Worm (Caenorhabditis elegans): ENCODE measurements around the gene aagr-4.

DNA sequence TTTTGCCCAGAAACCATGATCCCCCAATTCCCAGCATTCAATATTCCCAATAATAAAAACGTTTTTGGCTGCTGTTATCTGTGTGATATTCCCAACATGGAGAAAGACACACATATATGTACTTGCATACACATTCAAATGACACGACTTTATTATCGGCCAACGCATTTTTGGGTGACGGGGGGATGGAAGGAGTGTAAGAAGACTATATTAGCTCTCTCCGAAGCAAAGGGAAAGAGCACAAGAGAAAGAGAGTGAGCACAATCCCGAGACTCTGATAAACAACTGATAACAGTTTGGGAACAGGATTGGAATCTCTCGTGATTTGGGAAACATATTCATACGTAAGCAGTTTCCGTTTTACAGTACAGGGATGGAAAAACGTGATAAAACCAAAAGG is 20.0 kb upstream of the aagr-4 start:
- TF ChIP-seq nhr-28 (tag; optimal IDR thresholded peaks at IDR 0.05) (no peak), bed-3 (GFP tag; optimal IDR thresholded peaks at IDR 0.05) (no peak), lsy-2 (tag; optimal IDR thresholded peaks at IDR 0.05) (no peak), pha-4 (tag; optimal IDR thresholded peaks at IDR 0.05) (no peak), nhr-12 (tag; optimal IDR thresholded peaks at IDR 0.05) (no peak), lin-13 (tag; optimal IDR thresholded peaks at IDR 0.05) (no peak), blmp-1 (tag; optimal IDR thresholded peaks at IDR 0.05) (no peak), nhr-237 (tag; optimal IDR thresholded peaks at IDR 0.05) (no peak), ham-2 (GFP tag; optimal IDR thresholded peaks at IDR 0.05) (no peak), nhr-76 (tag; optimal IDR thresholded peaks at IDR 0.05) (no peak), snpc-4 (tag; optimal IDR thresholded peaks at IDR 0.05) (no peak), ceh-83 (GFP tag; optimal IDR thresholded peaks at IDR 0.05) (no peak), ceh-43 (GFP tag; optimal IDR thresholded peaks at IDR 0.05) (no peak), elt-1 (tag; optimal IDR thresholded peaks at IDR 0.05; ENCODE audit: borderline replicate concordance, insufficient read depth) (no peak)
